Fruit fly (Drosophila melanogaster) whole organism, embryonic: ENCODE measurements around the gene pasi2.
A peak's percentile ranks its signal among the peaks of the same experiment; 100 is the strongest.

Experiments
- CG11696 ChIP-seq: fragments of 200-800 bp; sonication (Bioruptor generic); IDR thresholded peaks from 2 replicates; pipeline ENCODE4 v1.3.6; 2022; ENCODE audit warnings: missing biosample characterization, missing genetic modification characterization
- CG14014 ChIP-seq: fragments of 200-800 bp; sonication (Bioruptor generic); IDR thresholded peaks from 2 replicates; pipeline ENCODE4 v1.3.6; 2022; ENCODE audit warnings: missing biosample characterization, missing genetic modification characterization
- CG14050 ChIP-seq: fragments of 200-800 bp; sonication (Bioruptor generic); IDR thresholded peaks from 3 replicates; pipeline ENCODE4 v1.3.6; 2022; ENCODE audit warnings: missing biosample characterization, missing genetic modification characterization
- CG1603 ChIP-seq: fragments of 200-800 bp; sonication (Bioruptor generic); optimal IDR thresholded peaks from 2 replicates; lab custom pipeline; 2019; ENCODE audit warnings: missing biosample characterization, mild to moderate bottlenecking, missing genetic modification characterization, moderate library complexity
- CG18599 ChIP-seq: fragments of 200-800 bp; sonication (Bioruptor generic); optimal IDR thresholded peaks from 3 replicates; lab custom pipeline; 2017; ENCODE audit warnings: missing biosample characterization, missing genetic modification characterization, mild to moderate bottlenecking, moderate library complexity, missing genetic modification reagents
- CG31224 ChIP-seq: fragments of 200-800 bp; sonication (Bioruptor generic); IDR thresholded peaks from 2 replicates; pipeline ENCODE4 v1.3.6; 2022; ENCODE audit warnings: missing biosample characterization, missing genetic modification characterization
- CG31388 ChIP-seq: fragments of 200-800 bp; sonication (Bioruptor generic); optimal IDR thresholded peaks from 2 replicates; lab custom pipeline; 2016; ENCODE audit warnings: missing biosample characterization, missing genetic modification characterization
- CG4707 ChIP-seq: fragments of 200-800 bp; sonication (Bioruptor generic); optimal IDR thresholded peaks from 2 replicates; lab custom pipeline; 2018; ENCODE audit warnings: missing biosample characterization, mild to moderate bottlenecking, missing genetic modification characterization, moderate library complexity
- CG4820 ChIP-seq: fragments of 200-800 bp; sonication (Bioruptor generic); optimal IDR thresholded peaks from 3 replicates; lab custom pipeline; 2016; ENCODE audit warnings: missing biosample characterization, missing genetic modification characterization
- CG6272 ChIP-seq: fragments of 200-800 bp; sonication (Bioruptor generic); IDR thresholded peaks from 2 replicates; pipeline ENCODE4 v1.3.6; 2022; ENCODE audit warnings: missing biosample characterization, missing genetic modification characterization
- CoRest ChIP-seq: fragments of 200-800 bp; sonication (Bioruptor generic); optimal IDR thresholded peaks from 3 replicates; lab custom pipeline; 2018; ENCODE audit warnings: missing biosample characterization, mild to moderate bottlenecking, missing genetic modification characterization, moderate library complexity
- Dad ChIP-seq: fragments of 200-800 bp; sonication (Bioruptor generic); optimal IDR thresholded peaks from 3 replicates; lab custom pipeline; 2016; ENCODE audit warnings: missing biosample characterization, missing genetic modification characterization
- Dek ChIP-seq: fragments of 200-800 bp; sonication (Bioruptor generic); optimal IDR thresholded peaks from 3 replicates; lab custom pipeline; 2019; ENCODE audit warnings: missing biosample characterization, mild to moderate bottlenecking, missing genetic modification characterization, moderate library complexity
- Dref ChIP-seq: fragments of 200-800 bp; sonication (Bioruptor generic); IDR thresholded peaks from 2 replicates; pipeline ENCODE4 v1.3.6; 2022; ENCODE audit warnings: missing biosample characterization, missing genetic modification characterization
- ERR ChIP-seq: fragments of 200-800 bp; sonication (Bioruptor generic); optimal IDR thresholded peaks from 2 replicates; lab custom pipeline; 2016; ENCODE audit warnings: missing biosample characterization, missing genetic modification characterization
- Gug ChIP-seq: fragments of 200-800 bp; sonication (Bioruptor generic); IDR thresholded peaks from 4 replicates; pipeline ENCODE4 v1.3.6; 2022; ENCODE audit warnings: missing biosample characterization, missing genetic modification characterization
- HLH4C ChIP-seq: fragments of 200-800 bp; sonication (Bioruptor generic); IDR thresholded peaks from 3 replicates; pipeline ENCODE4 v1.3.6; 2022; ENCODE audit warnings: missing biosample characterization, missing genetic modification characterization; ENCODE audit not compliant: partially characterized antibody
- Hr51 ChIP-seq, 2 experiments: fragments of 200-800 bp; sonication (Bioruptor generic); optimal IDR thresholded peaks; 2 replicates in 1 of 2; 3 replicates in 1 of 2; lab custom pipeline; 2016 to 2018; ENCODE audit warnings: missing biosample characterization in 2 of 2, missing genetic modification characterization in 2 of 2, mild to moderate bottlenecking in 1 of 2, moderate library complexity in 1 of 2
- NFAT ChIP-seq: fragments of 200-800 bp; sonication (Bioruptor generic); IDR thresholded peaks from 2 replicates; pipeline ENCODE4 v1.3.6; 2022; ENCODE audit warnings: missing biosample characterization, missing genetic modification characterization
- Nf-YB ChIP-seq: fragments of 200-800 bp; sonication (Bioruptor generic); optimal IDR thresholded peaks from 3 replicates; lab custom pipeline; 2019; ENCODE audit warnings: missing biosample characterization, mild to moderate bottlenecking, missing genetic modification characterization, moderate library complexity
- Oaz ChIP-seq: fragments of 200-800 bp; sonication (Bioruptor generic); IDR thresholded peaks from 2 replicates; pipeline ENCODE4 v1.3.6; 2022; ENCODE audit warnings: missing biosample characterization, missing genetic modification characterization
- Six4 ChIP-seq: fragments of 200-800 bp; sonication (Bioruptor generic); optimal IDR thresholded peaks from 2 replicates; lab custom pipeline; 2016; ENCODE audit warnings: missing biosample characterization, missing genetic modification characterization
- bbx ChIP-seq: fragments of 200-800 bp; sonication (Bioruptor generic); IDR thresholded peaks from 2 replicates; pipeline ENCODE4 v1.3.6; 2022; ENCODE audit warnings: missing biosample characterization, missing genetic modification characterization; ENCODE audit not compliant: partially characterized antibody
- cato ChIP-seq: fragments of 200-800 bp; sonication (Bioruptor generic); optimal IDR thresholded peaks from 2 replicates; lab custom pipeline; 2016; ENCODE audit warnings: missing biosample characterization, missing genetic modification characterization, borderline replicate concordance
- crol ChIP-seq: fragments of 200-800 bp; sonication (Bioruptor generic); IDR thresholded peaks from 2 replicates; pipeline ENCODE4 v1.3.6; 2022; ENCODE audit warnings: missing biosample characterization, missing genetic modification characterization
- cwo ChIP-seq: fragments of 200-800 bp; sonication (Bioruptor generic); optimal IDR thresholded peaks from 3 replicates; lab custom pipeline; 2017; ENCODE audit warnings: missing biosample characterization, missing genetic modification characterization, mild to moderate bottlenecking, moderate library complexity, missing genetic modification reagents
- dan ChIP-seq: fragments of 200-800 bp; sonication (Bioruptor generic); IDR thresholded peaks from 2 replicates; pipeline ENCODE4 v1.3.6; 2022; ENCODE audit warnings: missing biosample characterization, missing genetic modification characterization
- disco-r ChIP-seq: fragments of 200-800 bp; sonication (Bioruptor generic); optimal IDR thresholded peaks from 2 replicates; lab custom pipeline; 2016; ENCODE audit warnings: missing biosample characterization, missing genetic modification characterization
- emc ChIP-seq: fragments of 200-800 bp; sonication (Bioruptor generic); optimal IDR thresholded peaks from 2 replicates; lab custom pipeline; 2016; ENCODE audit warnings: missing biosample characterization, missing genetic modification characterization
- grn ChIP-seq: fragments of 200-800 bp; sonication (Bioruptor generic); optimal IDR thresholded peaks from 3 replicates; lab custom pipeline; 2017; ENCODE audit warnings: missing biosample characterization, missing genetic modification characterization
- h ChIP-seq: fragments of >200 bp; optimal IDR thresholded peaks from 2 replicates; lab custom pipeline; 2017
- kni ChIP-seq: fragments of 200-800 bp; sonication (Bioruptor generic); optimal IDR thresholded peaks from 3 replicates; lab custom pipeline; 2017; ENCODE audit warnings: mild to moderate bottlenecking, missing biosample characterization, missing genetic modification reagents, missing genetic modification characterization
- lmd ChIP-seq: fragments of 200-800 bp; sonication (Bioruptor generic); IDR thresholded peaks from 2 replicates; pipeline ENCODE4 v1.3.6; 2022; ENCODE audit warnings: missing biosample characterization, missing genetic modification characterization
- lov ChIP-seq, 2 experiments: fragments of 200-800 bp in 1 of 2; fragments of >200 bp in 1 of 2; sonication (Bioruptor generic) in 1 of 2; IDR thresholded peaks in 1 of 2; optimal IDR thresholded peaks in 1 of 2; 2 replicates in 1 of 2; 3 replicates in 1 of 2; pipeline versions ENCODE4 v1.3.6 to Lab custom; 2017 to 2022; ENCODE audit warnings: missing biosample characterization in 1 of 2, missing genetic modification characterization in 1 of 2
- luna ChIP-seq: fragments of 200-800 bp; sonication (Bioruptor generic); optimal IDR thresholded peaks from 2 replicates; lab custom pipeline; 2016; ENCODE audit warnings: missing biosample characterization, missing genetic modification characterization
- mam ChIP-seq: fragments of 200-800 bp; sonication (Bioruptor generic); optimal IDR thresholded peaks from 3 replicates; lab custom pipeline; 2016; ENCODE audit warnings: missing biosample characterization, missing genetic modification characterization
- nau ChIP-seq: fragments of 200-800 bp; sonication (Bioruptor generic); optimal IDR thresholded peaks from 3 replicates; lab custom pipeline; 2017; ENCODE audit warnings: missing biosample characterization, mild to moderate bottlenecking, missing genetic modification characterization, missing genetic modification reagents
- oc ChIP-seq: fragments of 200-800 bp; sonication (Bioruptor generic); optimal IDR thresholded peaks from 2 replicates; lab custom pipeline; 2018; ENCODE audit warnings: missing biosample characterization, mild to moderate bottlenecking, missing genetic modification characterization, moderate library complexity
- repo ChIP-seq: fragments of 200-800 bp; sonication (Bioruptor generic); optimal IDR thresholded peaks from 2 replicates; lab custom pipeline; 2016; ENCODE audit warnings: missing biosample characterization, missing genetic modification characterization
- sc ChIP-seq, 3 experiments: fragments of >200 bp in 2 of 3; fragments of 200-800 bp in 1 of 3; sonication (Bioruptor generic) in 1 of 3; optimal IDR thresholded peaks; 2 replicates in 2 of 3; 3 replicates in 1 of 3; lab custom pipeline; 2017; ENCODE audit warnings: mild to moderate bottlenecking in 1 of 3, missing biosample characterization in 1 of 3, missing genetic modification characterization in 1 of 3, missing genetic modification reagents in 1 of 3
- sens ChIP-seq: fragments of 200-800 bp; sonication (Bioruptor generic); peaks from one replicate; lab custom pipeline; 2016; ENCODE audit warnings: missing biosample characterization, missing genetic modification characterization
- sens-2 ChIP-seq: fragments of 200-800 bp; sonication (Bioruptor generic); IDR thresholded peaks from 2 replicates; pipeline ENCODE4 v1.3.6; 2022; ENCODE audit warnings: missing biosample characterization, missing genetic modification characterization
- slp2 ChIP-seq: fragments of 200-800 bp; sonication (Bioruptor generic); optimal IDR thresholded peaks from 2 replicates; lab custom pipeline; 2016; ENCODE audit warnings: missing biosample characterization, missing genetic modification characterization
- sna ChIP-seq: fragments of 200-800 bp; sonication (Bioruptor generic); IDR thresholded peaks from 2 replicates; pipeline ENCODE4 v1.3.6; 2022; ENCODE audit warnings: missing biosample characterization, missing genetic modification characterization; ENCODE audit not compliant: partially characterized antibody
- ssp ChIP-seq: fragments of 200-800 bp; sonication (Bioruptor generic); IDR thresholded peaks from 2 replicates; pipeline ENCODE4 v1.3.6; 2022; ENCODE audit warnings: missing biosample characterization, missing genetic modification characterization
- unc-4 ChIP-seq: fragments of 200-800 bp; sonication (Bioruptor generic); IDR thresholded peaks from 2 replicates; pipeline ENCODE4 v1.3.6; 2022; ENCODE audit warnings: missing biosample characterization, missing genetic modification characterization; ENCODE audit not compliant: partially characterized antibody
- vnd ChIP-seq: fragments of 200-800 bp; sonication (Bioruptor generic); IDR thresholded peaks from 3 replicates; pipeline ENCODE4 v1.3.6; 2022; ENCODE audit warnings: missing biosample characterization, missing genetic modification characterization; ENCODE audit not compliant: partially characterized antibody
- zf30C ChIP-seq: fragments of 200-800 bp; sonication (Bioruptor generic); optimal IDR thresholded peaks from 3 replicates; lab custom pipeline; 2018; ENCODE audit warnings: missing biosample characterization, mild to moderate bottlenecking, missing genetic modification characterization

pasi2 gene

dm6 chr3R:9351415-9352379 lies 16.7 kb downstream of the pasi2 start (continued):
- TF ChIP-seq CG31224 (GFP tag; lab: Robert Waterston, UW): no peak
- peak; percentile 89 for TF ChIP-seq sens (GFP tag; lab: Kevin White, UChicago)
- TF ChIP-seq slp2 (GFP tag; lab: Kevin White, UChicago): peak; percentile 0
- peak; percentile 20 to 83 for TF ChIP-seq Hr51 (GFP tag; optimal IDR thresholded peaks at IDR 0.05; lab: Kevin White, UChicago)
- peak; percentile 5 for TF ChIP-seq emc
- TF ChIP-seq unc-4: no peak
- TF ChIP-seq disco-r: peak; percentile 29
- peak; percentile 26 for TF ChIP-seq CG4820 (GFP tag; lab: Kevin White, UChicago)
- TF ChIP-seq bbx: no peak
- TF ChIP-seq CG11696 (GFP tag; lab: Robert Waterston, UW): no peak
- TF ChIP-seq CG18599 (GFP tag; lab: Kevin White, UChicago): peak; percentile 87
- TF ChIP-seq repo (GFP tag; lab: Kevin White, UChicago): peak; percentile 28
- TF ChIP-seq h (lab: Kevin White, UChicago): no peak
- no peak for TF ChIP-seq CG6272 (GFP tag; lab: Robert Waterston, UW)
- TF ChIP-seq cato (GFP tag; lab: Kevin White, UChicago): no peak
- TF ChIP-seq nau: peak; percentile 67
- TF ChIP-seq dan: no peak
- TF ChIP-seq Nf-YB (GFP tag; lab: Kevin White, UChicago): no peak
- TF ChIP-seq CG1603 (tag; lab: Kevin White, UChicago): peak; percentile 19
- peak; percentile 87 for TF ChIP-seq cwo (GFP tag; lab: Kevin White, UChicago)
- no peak for TF ChIP-seq crol
- no peak for TF ChIP-seq CG31388 (GFP tag; lab: Kevin White, UChicago)
- TF ChIP-seq grn (GFP tag; lab: Kevin White, UChicago): no peak
- TF ChIP-seq Dek (tag; lab: Kevin White, UChicago): peak; percentile 47
- no peak for TF ChIP-seq NFAT (GFP tag; lab: Robert Waterston, UW)
- TF ChIP-seq sens-2 (GFP tag; lab: Robert Waterston, UW): no peak
- TF ChIP-seq oc: no peak
- TF ChIP-seq mam (GFP tag; lab: Kevin White, UChicago): peak; percentile 70
- no peak for TF ChIP-seq vnd (GFP tag; lab: Robert Waterston, UW)
- peak; percentile 66 for TF ChIP-seq zf30C (GFP tag; lab: Kevin White, UChicago)
- no peak for TF ChIP-seq Dref (GFP tag; lab: Robert Waterston, UW)
- TF ChIP-seq CG4707 (GFP tag; lab: Kevin White, UChicago): no peak
- TF ChIP-seq CG14014 (GFP tag; lab: Robert Waterston, UW): no peak
- TF ChIP-seq HLH4C: no peak
- no peak for TF ChIP-seq sna
- TF ChIP-seq luna (GFP tag; lab: Kevin White, UChicago): peak; percentile 21
- no peak for TF ChIP-seq Six4 (GFP tag; lab: Kevin White, UChicago)
- TF ChIP-seq Oaz (GFP tag; lab: Robert Waterston, UW): no peak
- TF ChIP-seq Dad (GFP tag; lab: Kevin White, UChicago): no peak
- peak; percentile 29 for TF ChIP-seq ERR (GFP tag; lab: Kevin White, UChicago)
- TF ChIP-seq CoRest (tag; lab: Kevin White, UChicago): peak; percentile 71
- TF ChIP-seq sc (optimal IDR thresholded peaks at IDR 0.05; lab: Kevin White, UChicago): no peak
- peak; percentile 8 for TF ChIP-seq sc (GFP tag; optimal IDR thresholded peaks at IDR 0.05; lab: Kevin White, UChicago)
- TF ChIP-seq Gug (GFP tag; lab: Robert Waterston, UW): peak; percentile 41; the same call in 2 of the 4 replicates
- no peak for TF ChIP-seq ssp (GFP tag; lab: Robert Waterston, UW)
- TF ChIP-seq lov (optimal IDR thresholded peaks at IDR 0.05; lab: Kevin White, UChicago): no peak
- no peak for TF ChIP-seq lov (GFP tag; IDR thresholded peaks at IDR 0.05; lab: Robert Waterston, UW)
- TF ChIP-seq kni: no peak
- TF ChIP-seq CG14050: no peak
- no peak for TF ChIP-seq lmd (GFP tag; lab: Robert Waterston, UW)
